Fruit fly (Drosophila melanogaster) S2 (cell line): ENCODE data around the gene CG1233.

Source experiments
- CG8478 ChIP-seq: fragments of >200 bp; optimal IDR thresholded peaks from 2 replicates; lab custom pipeline; 2018
- CTCF ChIP-seq, 2 experiments: fragments of >200 bp; optimal IDR thresholded peaks; 2 replicates each; lab custom pipeline; 2018

Gene CG1233

dm6 chr3L:339072-339471 is 22.2 kb upstream of the CG1233 start:
- TF ChIP-seq CTCF (optimal IDR thresholded peaks at IDR 0.05; lab: Kevin White, UChicago) = no peak
- no peak for TF ChIP-seq CG8478

dm6 chr3L:340124-340523 is 21.1 kb upstream of the CG1233 start:
- TF ChIP-seq CG8478 (no peak), CTCF (optimal IDR thresholded peaks at IDR 0.05; lab: Kevin White, UChicago) (no peak)

- TF ChIP-seq CG8478 (no peak), CTCF (optimal IDR thresholded peaks at IDR 0.05; lab: Kevin White, UChicago) (no peak)
These were observed 20.7 kb upstream of the CG1233 start for dm6 chr3L:340569-340968.

DNA sequence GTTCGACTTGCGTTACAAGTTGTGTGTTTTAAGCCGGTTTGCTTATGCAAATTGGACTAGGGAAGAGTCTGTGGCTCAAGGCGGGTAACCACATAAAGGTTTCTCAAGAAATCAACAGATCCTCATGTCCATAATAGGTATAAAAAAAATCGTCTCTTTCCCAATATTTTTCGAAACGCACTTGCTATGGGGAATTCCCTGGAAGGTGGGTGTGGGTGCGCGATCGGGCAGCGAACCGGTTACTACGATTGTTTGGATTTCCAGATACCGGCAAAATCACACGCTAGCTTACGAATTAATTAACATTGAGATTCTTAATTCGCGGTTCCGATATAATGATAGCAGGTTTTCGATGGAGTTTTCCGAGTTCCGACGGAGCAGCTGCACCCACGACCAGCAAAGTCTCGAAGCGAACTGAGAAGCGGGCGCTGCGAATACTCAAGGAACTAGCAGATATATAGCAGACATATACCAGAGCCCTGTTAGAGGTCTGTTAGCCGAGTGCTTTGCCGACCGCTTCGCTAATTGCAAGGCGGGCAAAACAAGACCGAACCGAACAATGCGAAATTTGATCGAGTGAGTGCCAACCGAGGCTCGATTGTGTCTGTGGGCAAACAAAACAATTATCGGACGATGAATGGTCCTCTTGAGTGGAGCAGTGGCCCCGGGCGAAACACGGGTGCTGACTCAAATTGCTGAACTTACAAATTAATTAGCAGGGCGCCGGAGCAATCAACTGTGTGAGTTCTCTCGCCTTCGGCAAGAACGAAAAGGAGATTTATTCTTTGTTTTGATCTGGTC is 20.0 kb upstream of the CG1233 start:
- TF ChIP-seq CG8478 (no peak), CTCF (optimal IDR thresholded peaks at IDR 0.05; lab: Kevin White, UChicago) (no peak)

- peak; percentile 31 to 51 for TF ChIP-seq CTCF (optimal IDR thresholded peaks at IDR 0.05; lab: Kevin White, UChicago)
- no peak for TF ChIP-seq CG8478
These were observed 18.4 kb upstream of the CG1233 start, which contains the start of gene mthl10 for dm6 chr3L:342839-343238. Gene mthl10, minus strand, starts transcription at chr3L:342915.

dm6 chr3L:343316-343715 is 18.0 kb upstream of the CG1233 start:
- TF ChIP-seq CTCF (optimal IDR thresholded peaks at IDR 0.05; lab: Kevin White, UChicago) (no peak), CG8478 (no peak)

DNA sequence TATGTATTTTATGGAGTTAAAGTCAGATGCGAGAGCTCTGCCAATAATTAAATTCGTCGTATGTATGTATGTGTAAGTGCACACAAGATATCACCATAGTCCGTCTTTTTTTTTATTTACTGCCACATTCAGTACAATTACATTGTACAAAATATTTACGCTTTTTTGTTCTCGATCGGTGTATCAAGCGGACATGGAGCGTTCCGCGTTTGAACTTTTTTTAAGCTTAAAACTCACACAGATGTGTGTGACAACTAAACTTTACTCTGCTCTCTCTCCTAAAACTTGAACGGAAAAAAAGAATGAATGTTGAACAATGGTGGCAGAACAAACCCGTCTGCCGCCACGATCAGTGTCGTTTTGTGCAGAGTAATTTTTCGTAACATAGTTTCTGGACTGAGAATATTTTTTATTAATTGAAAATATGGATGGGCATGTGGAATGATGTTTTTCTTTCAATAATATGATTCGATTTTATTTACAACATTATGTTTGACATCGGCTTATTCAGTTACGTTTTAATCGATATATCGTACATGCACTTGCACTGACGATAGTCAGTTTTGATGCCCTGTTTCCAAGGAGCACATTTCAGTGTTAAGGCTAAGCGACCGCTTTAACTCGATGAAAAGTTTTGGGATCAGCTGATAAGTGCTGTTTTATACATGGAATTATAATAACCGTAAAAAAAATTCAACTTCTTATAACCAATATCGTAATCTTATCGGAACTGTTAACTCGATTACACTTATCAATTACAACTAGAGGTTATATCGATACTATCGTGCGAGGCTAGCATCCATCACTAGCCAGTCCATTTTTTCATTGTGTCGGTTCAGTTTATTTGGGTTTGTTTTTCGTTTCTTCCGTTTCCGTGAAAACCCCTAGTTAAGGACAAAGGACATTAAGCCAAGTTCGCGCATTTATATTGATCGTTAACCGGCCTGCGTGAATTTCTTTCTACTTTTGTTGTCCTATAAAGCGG is 14.3 kb upstream of the CG1233 start, which contains the start of gene mth:
Gene mth (minus strand): TSS at position 302 of the 985 bp plus-strand sequence.
- TF ChIP-seq CTCF (optimal IDR thresholded peaks at IDR 0.05; lab: Kevin White, UChicago) (peak in 1 of 2 experiments; percentile 5), CG8478 (no peak)

DNA sequence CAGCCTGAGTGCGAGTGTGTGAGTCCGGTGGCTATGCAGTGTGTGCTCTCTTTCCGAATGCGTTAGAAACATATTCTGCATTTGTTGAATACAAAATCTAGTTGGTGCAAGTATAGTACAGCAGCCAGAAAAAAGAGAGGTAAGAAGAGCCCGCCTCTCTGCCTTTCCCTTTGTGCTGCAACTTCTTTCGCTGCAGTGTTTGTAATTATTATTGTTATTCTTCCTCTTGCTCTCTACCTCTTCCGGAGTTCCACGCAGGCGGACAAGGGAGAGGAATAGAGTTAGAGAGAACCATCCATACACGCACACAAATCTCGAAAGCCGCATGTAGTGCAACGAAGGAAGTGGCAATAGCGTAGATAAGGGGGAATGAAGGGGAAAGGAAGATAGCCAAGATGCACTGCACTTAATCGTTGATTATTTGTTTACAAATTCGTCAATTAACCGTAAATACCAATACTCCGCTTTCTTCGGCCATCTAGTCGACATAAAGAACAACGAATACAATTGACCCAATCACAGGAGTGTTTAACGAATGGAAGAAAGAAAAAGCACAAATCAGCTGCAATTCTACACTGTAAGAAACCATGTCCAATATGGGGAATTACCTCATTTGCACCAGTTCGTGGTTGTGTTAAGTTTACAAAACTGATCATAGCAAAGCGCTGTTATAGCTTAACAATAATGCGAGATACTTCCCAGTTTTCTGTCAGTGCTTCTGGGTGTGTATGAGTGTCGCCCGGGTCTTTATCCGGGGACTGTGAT is 13.4 kb upstream of the CG1233 start:
- TF ChIP-seq CG8478 (no peak), CTCF (optimal IDR thresholded peaks at IDR 0.05; lab: Kevin White, UChicago) (no peak)

DNA sequence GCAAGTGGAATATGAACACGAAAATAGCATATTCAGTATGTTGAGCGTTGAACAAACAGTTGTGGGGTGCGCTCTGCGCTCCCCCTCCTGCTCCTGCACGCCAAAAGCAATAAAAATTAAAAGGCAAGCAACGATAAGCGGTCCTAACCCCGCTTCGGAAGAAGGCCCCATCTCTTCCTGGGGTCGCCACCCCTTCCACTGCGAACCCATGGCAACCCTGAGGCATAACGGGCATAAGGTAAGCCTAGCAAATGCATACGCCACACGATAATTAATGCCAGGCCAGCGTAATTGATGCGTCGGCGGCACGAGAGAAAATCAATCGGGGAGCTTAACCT is 12.9 kb upstream of the CG1233 start:
- TF ChIP-seq CG8478 = no peak
- no peak for TF ChIP-seq CTCF (optimal IDR thresholded peaks at IDR 0.05; lab: Kevin White, UChicago)

DNA sequence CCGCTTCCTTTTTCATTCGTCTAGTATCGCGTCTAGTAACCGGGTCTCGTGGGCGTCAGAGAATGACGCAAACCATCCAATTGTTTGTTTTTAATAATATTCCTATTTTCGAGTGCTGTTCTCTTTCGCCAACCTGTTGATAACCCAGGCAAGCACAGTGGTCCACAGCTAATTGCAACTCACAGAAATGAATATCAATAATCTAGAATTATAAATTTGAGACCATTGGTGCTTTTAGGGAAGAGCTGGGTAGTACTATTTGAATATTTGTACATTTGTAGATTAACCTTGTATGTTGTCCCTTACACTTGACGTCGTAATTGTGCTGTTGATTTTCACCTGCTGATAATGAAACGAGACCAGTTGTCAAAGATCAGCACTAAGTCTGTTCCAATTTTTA is 11.5 kb upstream of the CG1233 start:
- no peak for TF ChIP-seq CG8478
- TF ChIP-seq CTCF (optimal IDR thresholded peaks at IDR 0.05; lab: Kevin White, UChicago) = no peak

DNA sequence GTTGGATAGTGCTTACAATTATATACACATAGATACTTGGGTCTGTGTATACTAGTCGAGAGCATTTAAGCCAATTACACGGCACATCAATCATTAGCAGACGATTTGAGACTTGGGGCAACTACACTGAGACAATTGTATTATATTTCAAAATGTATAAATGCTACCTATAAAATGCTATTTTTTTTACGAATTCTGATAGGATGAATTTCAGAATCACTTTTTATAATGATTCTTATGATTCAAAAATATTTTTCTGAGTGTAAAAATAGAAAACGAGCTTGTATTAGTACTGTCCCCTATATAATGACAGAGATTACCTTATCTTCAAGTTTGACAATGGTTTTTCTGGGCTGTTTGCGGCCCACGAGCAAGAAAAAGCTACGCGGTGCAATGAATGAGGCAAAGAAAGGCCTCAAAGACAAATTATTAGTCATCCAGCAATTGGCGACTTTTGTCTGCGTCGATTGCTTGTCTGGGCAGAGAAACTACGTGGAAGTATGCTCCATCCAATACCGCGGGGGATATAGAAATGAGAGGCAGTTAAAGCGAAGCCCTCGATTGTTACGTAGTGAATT is 10.5 kb upstream of the CG1233 start:
- TF ChIP-seq CG8478 = no peak
- TF ChIP-seq CTCF (optimal IDR thresholded peaks at IDR 0.05; lab: Kevin White, UChicago) = no peak

- no peak for TF ChIP-seq CTCF (optimal IDR thresholded peaks at IDR 0.05; lab: Kevin White, UChicago)
- TF ChIP-seq CG8478 = no peak
These were observed 5.2 kb upstream of the CG1233 start, which contains the start of gene CG1231 for dm6 chr3L:356016-356472. Gene CG1231, plus strand, starts transcription at chr3L:356422.

DNA sequence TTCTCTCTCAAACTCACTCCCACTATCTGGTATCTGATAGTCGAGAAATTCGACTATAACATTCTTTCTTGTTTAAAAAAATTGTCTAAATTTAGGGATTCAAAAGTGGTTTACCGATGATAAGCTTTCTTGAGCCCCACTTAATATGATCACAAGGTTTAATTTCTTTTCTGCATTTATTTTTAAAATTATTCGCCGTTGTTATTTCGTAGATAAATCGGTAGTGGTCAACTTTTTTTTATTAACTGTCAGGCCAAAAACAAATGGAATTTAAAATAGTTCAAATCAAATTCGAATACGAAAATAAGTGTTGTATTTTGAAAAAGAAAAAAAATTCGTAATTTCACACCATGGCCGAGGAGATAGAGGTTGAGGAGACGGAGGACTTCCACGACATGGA is 3.6 kb upstream of the CG1233 start, which contains the start of gene Roc1b:
Gene Roc1b (plus strand): TSS at position 301 of the 400 bp plus-strand sequence.
- TF ChIP-seq CTCF (optimal IDR thresholded peaks at IDR 0.05; lab: Kevin White, UChicago) (no peak), CG8478 (no peak)

DNA sequence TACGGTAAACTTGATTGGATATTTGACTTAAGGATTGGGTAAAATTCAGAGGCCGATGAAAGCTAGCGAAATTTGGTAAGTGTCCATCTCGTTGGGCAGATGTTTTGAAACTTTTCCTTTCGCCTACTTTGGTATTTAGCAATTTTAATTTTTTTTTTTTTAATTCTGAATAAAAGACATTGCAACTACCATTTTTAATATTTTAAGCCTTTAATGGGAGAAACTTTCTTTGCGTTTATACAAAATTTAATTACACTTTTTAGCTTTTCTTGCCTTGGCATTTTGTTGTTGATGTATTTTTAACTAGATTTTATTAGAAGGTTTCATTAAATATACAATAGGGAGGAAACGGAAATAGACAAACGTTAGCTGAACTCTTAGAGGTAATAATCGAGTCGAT is 5.1 kb downstream of the CG1233 start, which contains the start of gene CG13884:
Gene CG13884 (minus strand): TSS at position 101 of the 400 bp plus-strand sequence.
- TF ChIP-seq CTCF (optimal IDR thresholded peaks at IDR 0.05; lab: Kevin White, UChicago) (no peak), CG8478 (no peak)
